Worm (Caenorhabditis elegans) whole organism, L3 larva: ENCODE results near the gene dsb-3.
A peak's percentile ranks its signal among the peaks of the same experiment; 100 is the strongest.

Experiments used
- R02D3.7 ChIP-seq: fragments of 150-350 bp; optimal IDR thresholded peaks from 2 replicates; lab custom pipeline; 2014; ENCODE audit warnings: missing biosample characterization, missing genetic modification characterization
- ZK546.5 ChIP-seq: sonication (generic microtip); optimal IDR thresholded peaks from 2 replicates; lab custom pipeline; 2017; ENCODE audit warnings: missing biosample characterization, missing genetic modification characterization
- aly-2 ChIP-seq: fragments of 150-350 bp; optimal IDR thresholded peaks from 2 replicates; lab custom pipeline; 2014; ENCODE audit warnings: missing biosample characterization, missing genetic modification characterization
- ama-1 ChIP-seq: fragments of 150-350 bp; optimal IDR thresholded peaks from 2 replicates; lab custom pipeline; 2018
- ceh-28 ChIP-seq: fragments of 150-350 bp; optimal IDR thresholded peaks from 2 replicates; lab custom pipeline; 2014; ENCODE audit warnings: missing biosample characterization, missing genetic modification reagents, missing genetic modification characterization
- ceh-82 ChIP-seq: fragments of 150-350 bp; optimal IDR thresholded peaks from 2 replicates; lab custom pipeline; 2014; ENCODE audit warnings: missing biosample characterization, missing genetic modification characterization
- daf-12 ChIP-seq: fragments of 150-350 bp; optimal IDR thresholded peaks from 2 replicates; lab custom pipeline; 2014; ENCODE audit warnings: missing biosample characterization, missing genetic modification reagents, missing genetic modification characterization
- egl-5 ChIP-seq: fragments of 150-350 bp; optimal IDR thresholded peaks from 2 replicates; lab custom pipeline; 2017; ENCODE audit warnings: missing biosample characterization, missing genetic modification reagents, missing genetic modification characterization, inconsistent platforms
- elt-1 ChIP-seq: fragments of 150-350 bp; optimal IDR thresholded peaks from 2 replicates; lab custom pipeline; 2014; ENCODE audit warnings: missing biosample characterization, missing genetic modification characterization
- elt-2 ChIP-seq: sonication (generic microtip); optimal IDR thresholded peaks from 2 replicates; lab custom pipeline; 2016; ENCODE audit warnings: missing genetic modification reagents, mild to moderate bottlenecking, missing genetic modification characterization, missing compliant biosample characterization
- eor-1 ChIP-seq, 2 experiments: fragments of 150-350 bp; optimal IDR thresholded peaks; 2 replicates each; lab custom pipeline; 2014 to 2018; ENCODE audit warnings: missing biosample characterization in 2 of 2, missing genetic modification characterization in 2 of 2
- fkh-10 ChIP-seq: sonication (generic microtip); optimal IDR thresholded peaks from 2 replicates; lab custom pipeline; 2017; ENCODE audit warnings: missing biosample characterization, missing genetic modification reagents, missing genetic modification characterization
- fos-1 ChIP-seq: fragments of 150-350 bp; optimal IDR thresholded peaks from 2 replicates; lab custom pipeline; 2014; ENCODE audit warnings: missing biosample characterization, missing genetic modification characterization
- hmg-11 ChIP-seq: sonication (generic microtip); optimal IDR thresholded peaks from 2 replicates; lab custom pipeline; 2016; ENCODE audit warnings: missing genetic modification characterization, missing compliant biosample characterization
- lin-15B ChIP-seq: fragments of 150-350 bp; optimal IDR thresholded peaks from 2 replicates; lab custom pipeline; 2014; ENCODE audit warnings: missing biosample characterization, missing genetic modification characterization
- lin-39 ChIP-seq: fragments of 150-350 bp; optimal IDR thresholded peaks from 2 replicates; lab custom pipeline; 2018; ENCODE audit warnings: missing biosample characterization, missing genetic modification reagents, missing genetic modification characterization
- lsy-12 ChIP-seq: sonication (generic microtip); optimal IDR thresholded peaks from 2 replicates; lab custom pipeline; 2016; ENCODE audit warnings: mild to moderate bottlenecking, missing genetic modification characterization, missing compliant biosample characterization
- mdl-1 ChIP-seq: fragments of 150-350 bp; optimal IDR thresholded peaks from 2 replicates; lab custom pipeline; 2014; ENCODE audit warnings: missing biosample characterization, missing genetic modification characterization
- mml-1 ChIP-seq: fragments of 150-350 bp; sonication (generic microtip); optimal IDR thresholded peaks from 3 replicates; lab custom pipeline; 2014; ENCODE audit warnings: missing biosample characterization, missing genetic modification characterization
- nfya-1 ChIP-seq: sonication (generic microtip); optimal IDR thresholded peaks from 2 replicates; lab custom pipeline; 2017; ENCODE audit warnings: missing genetic modification characterization, mild to moderate bottlenecking, missing compliant biosample characterization, antibody characterized with exemption, moderate library complexity; ENCODE audit not compliant: insufficient read depth
- nhr-12 ChIP-seq: fragments of 150-350 bp; optimal IDR thresholded peaks from 2 replicates; lab custom pipeline; 2014; ENCODE audit warnings: missing biosample characterization, missing genetic modification characterization
- nhr-237 ChIP-seq: fragments of 150-350 bp; optimal IDR thresholded peaks from 2 replicates; lab custom pipeline; 2014; ENCODE audit warnings: missing biosample characterization, missing genetic modification characterization
- nhr-25 ChIP-seq: sonication (generic microtip); optimal IDR thresholded peaks from 2 replicates; lab custom pipeline; 2017; ENCODE audit warnings: missing biosample characterization, missing genetic modification characterization
- nhr-43 ChIP-seq: sonication (generic microtip); optimal IDR thresholded peaks from 2 replicates; lab custom pipeline; 2016; ENCODE audit warnings: mild to moderate bottlenecking, missing genetic modification characterization, missing compliant biosample characterization; ENCODE audit not compliant: poor library complexity, severe bottlenecking
- nhr-67 ChIP-seq: fragments of 150-350 bp; optimal IDR thresholded peaks from 2 replicates; lab custom pipeline; 2014; ENCODE audit warnings: missing biosample characterization, missing genetic modification characterization
- nhr-76 ChIP-seq: fragments of 150-350 bp; sonication (generic microtip); optimal IDR thresholded peaks from 5 replicates; lab custom pipeline; 2014; ENCODE audit warnings: missing biosample characterization, missing genetic modification characterization
- pha-4 ChIP-seq: fragments of 150-350 bp; optimal IDR thresholded peaks from 2 replicates; lab custom pipeline; 2014; ENCODE audit warnings: missing biosample characterization, missing genetic modification reagents, missing genetic modification characterization
- pqm-1 ChIP-seq: fragments of 150-350 bp; optimal IDR thresholded peaks from 2 replicates; lab custom pipeline; 2017; ENCODE audit warnings: missing biosample characterization, missing genetic modification characterization, inconsistent platforms
- sea-2 ChIP-seq: fragments of 150-350 bp; sonication (generic microtip); optimal IDR thresholded peaks from 4 replicates; lab custom pipeline; 2014; ENCODE audit warnings: missing biosample characterization, missing genetic modification reagents, missing genetic modification characterization
- skn-1 ChIP-seq: fragments of 150-350 bp; optimal IDR thresholded peaks from 2 replicates; lab custom pipeline; 2014; ENCODE audit warnings: missing biosample characterization, missing genetic modification characterization
- snpc-4 ChIP-seq: fragments of 150-350 bp; optimal IDR thresholded peaks from 2 replicates; lab custom pipeline; 2014; ENCODE audit warnings: missing biosample characterization, missing genetic modification characterization
- tbx-2 ChIP-seq: sonication (generic microtip); optimal IDR thresholded peaks from 2 replicates; lab custom pipeline; 2016; ENCODE audit warnings: mild to moderate bottlenecking, missing genetic modification characterization, missing compliant biosample characterization
- unc-62 ChIP-seq: fragments of 150-350 bp; sonication (generic microtip); optimal IDR thresholded peaks from 4 replicates; lab custom pipeline; 2014; ENCODE audit warnings: missing biosample characterization, missing genetic modification reagents, missing genetic modification characterization
- zag-1 ChIP-seq: fragments of 150-350 bp; optimal IDR thresholded peaks from 2 replicates; lab custom pipeline; 2014; ENCODE audit warnings: missing biosample characterization, missing genetic modification characterization
- ztf-11 ChIP-seq: fragments of 150-350 bp; optimal IDR thresholded peaks from 2 replicates; lab custom pipeline; 2014; ENCODE audit warnings: missing biosample characterization, missing genetic modification characterization
- ztf-4 ChIP-seq: fragments of 150-350 bp; optimal IDR thresholded peaks from 2 replicates; lab custom pipeline; 2014; ENCODE audit warnings: missing biosample characterization, missing genetic modification characterization

The dsb-3 gene

DNA sequence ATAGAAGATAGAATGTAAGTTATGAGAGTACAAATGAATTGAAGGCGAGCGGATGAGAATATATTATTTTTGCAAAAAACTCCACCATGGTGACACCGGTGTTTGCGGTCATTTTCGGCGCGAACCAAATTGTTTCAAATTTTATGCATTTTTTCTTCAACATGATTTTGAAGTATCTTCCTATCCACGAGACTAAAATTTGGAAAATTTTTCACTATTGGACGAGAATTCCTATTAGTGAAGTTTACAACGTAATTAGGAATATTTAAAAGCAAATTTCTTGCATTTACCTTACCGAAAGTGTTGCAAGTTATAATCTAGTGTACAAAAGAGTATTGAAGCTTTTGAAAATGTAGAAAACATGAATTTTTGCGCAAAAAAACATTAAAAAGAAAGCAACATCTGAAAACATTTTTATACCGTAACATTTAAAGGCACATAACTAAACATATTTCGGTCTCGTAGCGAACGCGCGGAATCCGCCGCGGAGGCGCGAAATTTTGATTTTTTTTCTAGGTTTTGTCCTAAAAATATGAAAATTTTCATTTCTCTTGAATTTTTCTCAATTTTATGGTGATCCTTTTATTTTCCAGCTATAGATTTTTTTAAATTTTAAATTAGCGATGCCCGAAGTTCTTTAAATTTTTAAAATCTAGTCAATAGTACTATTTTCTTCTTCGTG, 37.1 kb upstream of the dsb-3 start, which contains the start of gene sgo-1:
Gene sgo-1, minus strand, starts transcription at position 51 of the 682 bp plus-strand sequence.
- TF ChIP-seq ZK546.5 (tag; lab: Kevin White, UChicago) (no peak), nhr-12 (tag; lab: Kevin White, UChicago) (no peak), unc-62 (GFP tag; lab: Kevin White, UChicago) (no peak), lin-15B (tag; lab: Kevin White, UChicago) (no peak), ceh-82 (no peak), ceh-28 (tag; lab: Kevin White, UChicago) (no peak), ama-1 (lab: Kevin White, UChicago) (no peak), ztf-4 (tag; lab: Kevin White, UChicago) (no peak), zag-1 (tag; lab: Kevin White, UChicago) (no peak), lsy-12 (no peak), pqm-1 (tag; lab: Kevin White, UChicago) (no peak), daf-12 (tag; lab: Kevin White, UChicago) (no peak), skn-1 (tag; lab: Kevin White, UChicago) (no peak), egl-5 (tag; lab: Kevin White, UChicago) (no peak), nhr-25 (no peak), nhr-237 (no peak), tbx-2 (tag; lab: Kevin White, UChicago) (no peak), lin-39 (tag; lab: Kevin White, UChicago) (no peak)

DNA sequence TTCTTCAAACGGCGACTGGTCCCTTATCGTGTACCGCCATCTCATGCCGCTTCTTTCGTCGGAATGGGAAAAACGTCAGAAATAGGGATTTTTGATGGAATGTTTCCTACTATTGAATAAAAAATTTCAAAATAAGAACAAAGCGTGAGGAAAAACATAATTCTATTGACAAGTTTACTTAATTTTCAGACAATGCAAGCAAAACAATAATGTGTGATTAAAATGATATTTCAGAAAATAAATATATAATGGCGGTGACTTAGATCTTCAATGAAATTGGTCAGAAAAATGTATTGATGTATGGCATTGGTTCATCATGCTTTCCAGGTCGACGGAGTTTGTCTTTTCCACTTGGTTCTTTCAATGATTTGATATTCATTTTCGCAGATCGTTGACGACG, 35.3 kb upstream of the dsb-3 start, which contains the start of gene ntp-1:
Gene ntp-1, minus strand, starts transcription at position 101 of the 400 bp plus-strand sequence.
- no peak for TF ChIP-seq ztf-11 (tag; lab: Kevin White, UChicago)
- no peak for TF ChIP-seq elt-2 (tag; lab: Kevin White, UChicago)
- TF ChIP-seq pha-4 (tag; lab: Kevin White, UChicago), result no peak
- no peak for TF ChIP-seq sea-2 (GFP tag; lab: Kevin White, UChicago)
- no peak for TF ChIP-seq ceh-28 (tag; lab: Kevin White, UChicago)
- TF ChIP-seq lsy-12, result no peak
- no peak for TF ChIP-seq nfya-1 (tag; lab: Kevin White, UChicago)
- TF ChIP-seq R02D3.7 (tag; lab: Kevin White, UChicago), result no peak
- no peak for TF ChIP-seq fos-1 (tag; lab: Kevin White, UChicago)
- no peak for TF ChIP-seq tbx-2 (tag; lab: Kevin White, UChicago)
- TF ChIP-seq fkh-10 (GFP tag; lab: Kevin White, UChicago), result no peak
- no peak for TF ChIP-seq mdl-1 (tag; lab: Kevin White, UChicago)
- no peak for TF ChIP-seq mml-1 (tag; lab: Kevin White, UChicago)
- no peak for TF ChIP-seq ceh-82
- no peak for TF ChIP-seq snpc-4 (tag; lab: Kevin White, UChicago)
- TF ChIP-seq elt-1 (tag; lab: Kevin White, UChicago), result no peak
- no peak for TF ChIP-seq nhr-67 (tag; lab: Kevin White, UChicago)
- no peak for TF ChIP-seq daf-12 (tag; lab: Kevin White, UChicago)
- TF ChIP-seq nhr-76 (tag; lab: Kevin White, UChicago), result no peak
- no peak for TF ChIP-seq eor-1 (tag; optimal IDR thresholded peaks at IDR 0.05; lab: Kevin White, UChicago)

DNA sequence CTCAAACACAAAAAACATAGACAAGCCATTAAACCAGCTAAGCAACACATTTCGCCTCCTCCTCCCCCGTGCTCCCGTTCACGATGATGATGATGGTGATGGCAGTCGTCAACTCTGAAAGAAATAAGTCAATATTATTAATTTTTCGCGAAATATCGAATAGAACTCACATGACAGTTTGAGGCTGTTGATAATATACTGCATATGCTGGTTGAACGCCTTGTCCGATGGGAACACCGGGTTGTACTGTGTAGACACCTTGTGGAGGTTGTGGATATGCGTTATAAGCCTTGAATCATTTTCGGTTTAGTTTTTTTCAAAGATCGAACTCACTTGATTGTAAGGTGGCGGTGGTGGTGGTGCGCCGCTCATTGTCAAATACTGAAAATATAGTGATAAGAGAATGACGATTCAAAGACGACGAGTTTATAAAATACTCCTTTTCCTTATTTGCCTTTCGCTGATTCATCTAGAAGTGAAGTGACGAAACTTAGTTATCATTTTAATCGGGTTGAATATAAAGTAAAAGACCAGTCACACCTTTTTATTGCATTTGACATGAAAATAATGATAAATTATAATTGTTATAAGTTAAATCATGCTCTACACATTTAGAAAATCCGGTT, 32.5 kb upstream of the dsb-3 start, which contains the start of gene C33H5.13:
Gene C33H5.13, minus strand, starts transcription at position 443 of the 626 bp plus-strand sequence.
- TF ChIP-seq ztf-11 (tag; lab: Kevin White, UChicago), result no peak
- no peak for TF ChIP-seq aly-2 (tag; lab: Kevin White, UChicago)
- TF ChIP-seq hmg-11 (tag; lab: Kevin White, UChicago), result no peak
- no peak for TF ChIP-seq nhr-43 (tag; lab: Kevin White, UChicago)
- TF ChIP-seq nhr-76 (tag; lab: Kevin White, UChicago), result no peak
- peak; percentile 79 for TF ChIP-seq elt-2 (tag; lab: Kevin White, UChicago)
- TF ChIP-seq pha-4 (tag; lab: Kevin White, UChicago), result peak; percentile 49
- TF ChIP-seq pqm-1 (tag; lab: Kevin White, UChicago), result peak; percentile 73
